Fruit fly (Drosophila melanogaster) whole organism, pupa: ENCODE results near the gene MAPk-Ak2.

ENCODE experiments used
- CG12605 ChIP-seq: fragments of 200-800 bp; sonication (Bioruptor generic); IDR thresholded peaks from 2 replicates; pipeline ENCODE4 v1.3.6; 2022; ENCODE audit warnings: missing biosample characterization, missing genetic modification characterization
- CG14655 ChIP-seq: fragments of 200-800 bp; sonication (Bioruptor generic); optimal IDR thresholded peaks from 3 replicates; lab custom pipeline; 2017; ENCODE audit warnings: mild to moderate bottlenecking, missing biosample characterization, missing genetic modification reagents, missing genetic modification characterization
- CG32121 ChIP-seq: fragments of 200-800 bp; sonication (Bioruptor generic); IDR thresholded peaks from 2 replicates; pipeline ENCODE4 v1.3.6; 2022; ENCODE audit warnings: missing biosample characterization, missing genetic modification characterization
- CG34367 ChIP-seq: fragments of 200-800 bp; sonication (Bioruptor generic); optimal IDR thresholded peaks from 2 replicates; lab custom pipeline; 2018; ENCODE audit warnings: missing biosample characterization, mild to moderate bottlenecking, missing genetic modification characterization
- CG4496 ChIP-seq: fragments of 200-800 bp; sonication (Bioruptor generic); IDR thresholded peaks from 3 replicates; pipeline ENCODE4 v1.3.6; 2022; ENCODE audit warnings: missing biosample characterization, missing genetic modification characterization
- CG8159 ChIP-seq: fragments of 200-800 bp; sonication (Bioruptor generic); optimal IDR thresholded peaks from 3 replicates; lab custom pipeline; 2018; ENCODE audit warnings: missing biosample characterization, mild to moderate bottlenecking, missing genetic modification characterization, moderate library complexity
- CG8301 ChIP-seq: fragments of 200-800 bp; sonication (Bioruptor generic); optimal IDR thresholded peaks from 2 replicates; lab custom pipeline; 2018; ENCODE audit warnings: missing biosample characterization, mild to moderate bottlenecking, missing genetic modification characterization
- D1 ChIP-seq: fragments of 200-800 bp; sonication (Bioruptor generic); optimal IDR thresholded peaks from 2 replicates; lab custom pipeline; 2018; ENCODE audit warnings: missing biosample characterization, mild to moderate bottlenecking, missing genetic modification characterization, moderate library complexity
- EcR ChIP-seq: fragments of 200-800 bp; sonication (Bioruptor generic); optimal IDR thresholded peaks from 3 replicates; lab custom pipeline; 2019; ENCODE audit warnings: missing biosample characterization, missing genetic modification characterization, mild to moderate bottlenecking, moderate library complexity, missing genetic modification reagents
- Ets98B ChIP-seq: fragments of 200-800 bp; sonication (Bioruptor generic); IDR thresholded peaks from 2 replicates; pipeline ENCODE4 v1.3.6; 2022; ENCODE audit warnings: missing biosample characterization, missing genetic modification characterization
- gl ChIP-seq: fragments of 200-800 bp; sonication (Bioruptor generic); optimal IDR thresholded peaks from 2 replicates; lab custom pipeline; 2018; ENCODE audit warnings: missing biosample characterization, mild to moderate bottlenecking, missing genetic modification characterization
- rn ChIP-seq: fragments of 200-800 bp; sonication (Bioruptor generic); IDR thresholded peaks from 2 replicates; pipeline ENCODE4 v1.3.6; 2022; ENCODE audit warnings: missing biosample characterization, missing genetic modification characterization

DNA sequence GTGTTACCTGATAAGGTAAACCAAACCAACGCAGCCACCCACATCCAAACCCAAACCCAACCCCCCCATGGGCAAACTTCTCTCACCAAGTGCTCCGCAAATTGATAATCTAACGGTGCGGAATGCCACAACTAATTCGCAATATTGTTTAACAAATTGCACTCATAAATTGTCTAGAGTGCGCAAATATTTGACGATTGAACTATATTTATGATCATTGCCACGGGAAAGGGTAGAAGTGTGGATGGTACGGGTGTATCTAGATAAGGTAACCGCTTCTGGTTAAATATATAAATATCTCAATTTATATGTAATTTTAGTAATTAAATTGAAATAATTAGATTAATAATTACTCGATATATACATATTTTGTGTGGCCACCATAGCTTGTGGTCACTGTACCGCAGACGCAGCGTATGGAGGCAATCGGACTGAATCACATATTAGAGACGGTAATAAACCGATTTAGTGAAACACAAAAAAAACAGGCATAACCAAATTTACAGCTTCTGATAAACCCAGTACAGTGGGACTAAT lies 45.5 kb downstream of the MAPk-Ak2 start:
- TF ChIP-seq gl (tag; lab: Kevin White, UChicago) (no peak), CG8301 (tag; lab: Kevin White, UChicago) (no peak), CG4496 (GFP tag; lab: Robert Waterston, UW) (0 out of 3 replicates have a peak, but pooled peaks have one; percentile 35), CG8159 (tag; lab: Kevin White, UChicago) (no peak), EcR (GFP tag; lab: Kevin White, UChicago) (no peak), Ets98B (GFP tag; lab: Robert Waterston, UW) (peak; percentile 68), D1 (tag; lab: Kevin White, UChicago) (no peak), CG34367 (tag; lab: Kevin White, UChicago) (no peak), CG32121 (peak; percentile 50; the same call in 1 of the 2 replicates), rn (GFP tag; lab: Robert Waterston, UW) (no peak), CG12605 (GFP tag; lab: Robert Waterston, UW) (peak; percentile 45; the same call in 1 of the 2 replicates), CG14655 (GFP tag; lab: Kevin White, UChicago) (no peak)
